Fruit fly (Drosophila melanogaster): ENCODE measurements around the gene Spn28F.

Spn28F gene

dm6 chr2L:8229134-8229533 lies 12.5 kb downstream of the Spn28F start (continued):
- TF ChIP-seq cato (GFP tag; optimal IDR thresholded peaks at IDR 0.05; ENCODE audit: borderline replicate concordance), result no peak
- TF ChIP-seq pfk (GFP tag; optimal IDR thresholded peaks at IDR 0.05), result no peak
- no peak for TF ChIP-seq CG1024 (GFP tag; IDR thresholded peaks at IDR 0.05)
- TF ChIP-seq CG10431 (GFP tag; optimal IDR thresholded peaks at IDR 0.05), result no peak
- no peak for TF ChIP-seq fd102C (GFP tag; optimal IDR thresholded peaks at IDR 0.05)
- TF ChIP-seq ash1 (GFP tag; optimal IDR thresholded peaks at IDR 0.05), result no peak
- TF ChIP-seq ranshi (GFP tag; IDR thresholded peaks at IDR 0.05), result no peak

dm6 chr2L:8220393-8220934 lies 21.1 kb downstream of the Spn28F start, which contains the start of gene Snx6:
TSS of gene Snx6 (minus strand) at chr2L:8220741.
- peak; percentile 12 for TF ChIP-seq CG14710 (tag; optimal IDR thresholded peaks at IDR 0.05)
- no peak for TF ChIP-seq zen (tag; optimal IDR thresholded peaks at IDR 0.05)
- TF ChIP-seq CG13287 (GFP tag; IDR thresholded peaks at IDR 0.05; ENCODE audit: partially characterized antibody), result peak; percentile 86
- peak; percentile 87 for TF ChIP-seq Sry-δ (GFP tag; optimal IDR thresholded peaks at IDR 0.05)
- peak; percentile 80 for TF ChIP-seq exex (tag; optimal IDR thresholded peaks at IDR 0.05)
- peak; percentile 56; the same call in 1 of the 2 replicates for TF ChIP-seq amos (GFP tag; IDR thresholded peaks at IDR 0.05; ENCODE audit: partially characterized antibody)
- TF ChIP-seq CG4617 (GFP tag; optimal IDR thresholded peaks at IDR 0.05; ENCODE audit: borderline replicate concordance), result peak; percentile 25
- TF ChIP-seq CG2116 (GFP tag; optimal IDR thresholded peaks at IDR 0.05), result peak; percentile 44
- no peak for TF ChIP-seq CG4854 (GFP tag; optimal IDR thresholded peaks at IDR 0.05)
- TF ChIP-seq Dref (GFP tag; IDR thresholded peaks at IDR 0.05), result peak; percentile 86
- TF ChIP-seq Usf (GFP tag; optimal IDR thresholded peaks at IDR 0.05), result no peak
- TF ChIP-seq Aef1 (GFP tag; IDR thresholded peaks at IDR 0.05), result no peak
- peak; percentile 70 for TF ChIP-seq bbx (GFP tag; IDR thresholded peaks at IDR 0.05; ENCODE audit: partially characterized antibody)
- peak; percentile 83 for TF ChIP-seq CG34224 (GFP tag; IDR thresholded peaks at IDR 0.05; ENCODE audit: partially characterized antibody)
- TF ChIP-seq zen2 (GFP tag; IDR thresholded peaks at IDR 0.05; ENCODE audit: partially characterized antibody), result peak; percentile 59
- TF ChIP-seq trem (tag; optimal IDR thresholded peaks at IDR 0.05), result peak; percentile 27
- TF ChIP-seq Opbp (GFP tag; IDR thresholded peaks at IDR 0.05; ENCODE audit: partially characterized antibody), result peak; percentile 28; the same call in 1 of the 3 replicates
- TF ChIP-seq CG10267 (tag; optimal IDR thresholded peaks at IDR 0.05), result peak; percentile 26
- peak; percentile 62 for TF ChIP-seq stwl (tag; optimal IDR thresholded peaks at IDR 0.05)
- peak; percentile 35; the same call in 2 of the 3 replicates for TF ChIP-seq CG14860 (GFP tag; IDR thresholded peaks at IDR 0.05; ENCODE audit: partially characterized antibody)
- TF ChIP-seq CG17385 (GFP tag; optimal IDR thresholded peaks at IDR 0.05), result no peak
- TF ChIP-seq MESR4 (GFP tag; optimal IDR thresholded peaks at IDR 0.05), result peak; percentile 50
- peak; percentile 46 for TF ChIP-seq phol (tag; optimal IDR thresholded peaks at IDR 0.05)
- TF ChIP-seq CG2129 (GFP tag; IDR thresholded peaks at IDR 0.05; ENCODE audit: partially characterized antibody), result peak; percentile 46; the same call in 1 of the 2 replicates
- peak; percentile 65 for TF ChIP-seq Doc3 (GFP tag; IDR thresholded peaks at IDR 0.05; ENCODE audit: partially characterized antibody)
- no peak for TF ChIP-seq mld (GFP tag; IDR thresholded peaks at IDR 0.05; ENCODE audit: partially characterized antibody)
- TF ChIP-seq Bgb (GFP tag; IDR thresholded peaks at IDR 0.05; ENCODE audit: partially characterized antibody), result peak; percentile 71
- TF ChIP-seq eyg (GFP tag; optimal IDR thresholded peaks at IDR 0.05), result no peak
- TF ChIP-seq unc-4 (GFP tag; IDR thresholded peaks at IDR 0.05; ENCODE audit: partially characterized antibody), result peak; percentile 68
- TF ChIP-seq p53 (GFP tag; optimal IDR thresholded peaks at IDR 0.05), result no peak
- no peak for TF ChIP-seq ind (GFP tag; optimal IDR thresholded peaks at IDR 0.05)
- TF ChIP-seq E2f2 (GFP tag; IDR thresholded peaks at IDR 0.05), result peak; percentile 91
- peak; percentile 40; the same call in 1 of the 3 replicates for TF ChIP-seq knrl (GFP tag; IDR thresholded peaks at IDR 0.05; ENCODE audit: partially characterized antibody)
- TF ChIP-seq lbe (GFP tag; optimal IDR thresholded peaks at IDR 0.05), result peak; percentile 56
- TF ChIP-seq ato (GFP tag; IDR thresholded peaks at IDR 0.05; ENCODE audit: partially characterized antibody), result 0 out of 2 replicates have a peak, but pooled peaks have one; percentile 37
- TF ChIP-seq sna (GFP tag; IDR thresholded peaks at IDR 0.05; ENCODE audit: partially characterized antibody), result peak; percentile 60; the same call in 1 of the 2 replicates
- no peak for TF ChIP-seq CrebB (tag; optimal IDR thresholded peaks at IDR 0.05)
- TF ChIP-seq Myb (GFP tag; optimal IDR thresholded peaks at IDR 0.05), result peak; percentile 38
- TF ChIP-seq Scr (GFP tag; IDR thresholded peaks at IDR 0.05; ENCODE audit: partially characterized antibody), result peak; percentile 68
